Worm (Caenorhabditis elegans) whole organism, L4 larva: ENCODE data around the gene ech-4.

Source experiments
- ZK546.5 ChIP-seq, 2 experiments: sonication (generic microtip); optimal IDR thresholded peaks; 2 replicates each; lab custom pipeline; 2017; ENCODE audit warnings: missing biosample characterization in 2 of 2, missing genetic modification characterization in 2 of 2
- aly-2 ChIP-seq: sonication (generic microtip); optimal IDR thresholded peaks from 2 replicates; lab custom pipeline; 2018; ENCODE audit warnings: missing biosample characterization, missing genetic modification characterization
- fkh-10 ChIP-seq: fragments of 150-350 bp; optimal IDR thresholded peaks from 2 replicates; lab custom pipeline; 2014; ENCODE audit warnings: missing biosample characterization, missing genetic modification reagents, missing genetic modification characterization
- lsy-2 ChIP-seq, 2 experiments: fragments of 150-350 bp in 1 of 2; sonication (generic microtip) in 1 of 2; optimal IDR thresholded peaks; 2 replicates each; lab custom pipeline; 2014 to 2017; ENCODE audit warnings: missing biosample characterization in 2 of 2, missing genetic modification characterization in 2 of 2
- mdl-1 ChIP-seq, 2 experiments: fragments of 150-350 bp in 1 of 2; sonication (generic microtip) in 1 of 2; optimal IDR thresholded peaks; 2 replicates each; lab custom pipeline; 2014 to 2017; ENCODE audit warnings: missing biosample characterization in 2 of 2, missing genetic modification characterization in 2 of 2
- nhr-237 ChIP-seq: sonication (generic microtip); optimal IDR thresholded peaks from 2 replicates; lab custom pipeline; 2017; ENCODE audit warnings: missing biosample characterization, missing genetic modification characterization
- nhr-25 ChIP-seq: sonication (generic microtip); optimal IDR thresholded peaks from 2 replicates; lab custom pipeline; 2017; ENCODE audit warnings: missing genetic modification characterization, mild to moderate bottlenecking, missing compliant biosample characterization, antibody characterized with exemption, moderate library complexity, borderline replicate concordance; ENCODE audit not compliant: insufficient read depth
- nhr-6 ChIP-seq: fragments of 150-350 bp; optimal IDR thresholded peaks from 2 replicates; lab custom pipeline; 2014; ENCODE audit warnings: missing biosample characterization, missing genetic modification characterization

ce11 chrII:10843527-10843926 lies 22.7 kb downstream of the ech-4 start, which contains the start of gene M106.8:
- TF ChIP-seq mdl-1 (tag; optimal IDR thresholded peaks at IDR 0.05; lab: Kevin White, UChicago) (no peak), ZK546.5 (tag; optimal IDR thresholded peaks at IDR 0.05; lab: Kevin White, UChicago) (no peak), lsy-2 (tag; optimal IDR thresholded peaks at IDR 0.05; lab: Kevin White, UChicago) (no peak), aly-2 (no peak), fkh-10 (no peak), nhr-237 (tag; lab: Kevin White, UChicago) (no peak), nhr-25 (tag; lab: Kevin White, UChicago) (no peak), nhr-6 (tag; lab: Kevin White, UChicago) (no peak)
